Worm (Caenorhabditis elegans) whole organism, L3 larva: Measurements from ENCODE around the gene H10E21.1.

Experiments used
- nhr-12 ChIP-seq: fragments of 150-350 bp; optimal IDR thresholded peaks from 2 replicates; lab custom pipeline; 2014; ENCODE audit warnings: missing biosample characterization, missing genetic modification characterization
- nhr-76 ChIP-seq: fragments of 150-350 bp; sonication (generic microtip); optimal IDR thresholded peaks from 5 replicates; lab custom pipeline; 2014; ENCODE audit warnings: missing biosample characterization, missing genetic modification characterization
- nhr-77 ChIP-seq: fragments of 150-350 bp; optimal IDR thresholded peaks from 2 replicates; lab custom pipeline; 2014; ENCODE audit warnings: missing biosample characterization, missing genetic modification characterization
- snpc-4 ChIP-seq: fragments of 150-350 bp; optimal IDR thresholded peaks from 2 replicates; lab custom pipeline; 2014; ENCODE audit warnings: missing biosample characterization, missing genetic modification characterization

DNA sequence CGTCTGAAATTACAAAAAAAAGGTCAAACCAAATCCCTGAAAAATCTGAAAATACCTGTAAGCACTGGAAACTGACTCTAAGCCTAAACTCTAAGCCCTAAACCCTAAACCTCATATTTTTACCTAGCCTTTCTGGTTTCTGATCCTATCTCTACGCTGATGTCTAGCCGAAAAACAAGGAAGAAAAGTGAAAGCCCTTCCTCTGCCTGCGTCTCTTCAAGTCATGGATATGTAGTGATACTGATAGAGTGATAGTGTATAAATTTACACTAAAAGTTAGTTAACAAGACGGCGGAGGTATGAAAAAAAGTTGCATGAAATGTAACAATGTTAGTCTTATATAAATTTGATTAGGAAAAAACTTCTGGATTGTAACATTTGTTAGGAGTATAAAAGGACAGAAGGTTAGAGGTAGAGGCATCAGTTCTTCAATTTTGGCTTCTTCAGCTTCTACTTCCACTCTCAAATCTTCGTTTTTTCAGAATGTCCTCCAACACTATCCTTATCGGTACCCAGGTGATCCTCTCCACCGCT lies 25.1 kb downstream of the H10E21.1 start, which contains the start of gene col-88:
- TF ChIP-seq nhr-12: no peak
- no peak for TF ChIP-seq nhr-76 (tag; lab: Kevin White, UChicago)
- no peak for TF ChIP-seq snpc-4 (tag; lab: Kevin White, UChicago)
- TF ChIP-seq nhr-77 (tag; lab: Kevin White, UChicago): no peak
